Worm (Caenorhabditis elegans) whole organism, late embryonic: ENCODE data around the gene Y57G11C.499.
A peak's percentile ranks its signal among the peaks of the same experiment; 100 is the strongest.

Experiments used
- C08G9.2 ChIP-seq: sonication (generic microtip); optimal IDR thresholded peaks from 2 replicates; lab custom pipeline; 2016; ENCODE audit warnings: mild to moderate bottlenecking, missing genetic modification characterization, moderate library complexity, missing compliant biosample characterization
- C38D4.7 ChIP-seq: fragments of 200-800 bp; sonication (Bioruptor generic); optimal IDR thresholded peaks from 2 replicates; lab custom pipeline; 2018; ENCODE audit warnings: mild to moderate bottlenecking, missing genetic modification characterization, moderate library complexity, missing compliant biosample characterization
- T23F11.4 ChIP-seq: fragments of 200-800 bp; sonication (Bioruptor generic); optimal IDR thresholded peaks from 2 replicates; lab custom pipeline; 2018; ENCODE audit warnings: mild to moderate bottlenecking, missing genetic modification characterization, missing compliant biosample characterization
- ahr-1 ChIP-seq: sonication (generic microtip); optimal IDR thresholded peaks from 2 replicates; lab custom pipeline; 2016; ENCODE audit warnings: missing genetic modification characterization, missing compliant biosample characterization
- ceh-14 ChIP-seq: sonication (generic microtip); optimal IDR thresholded peaks from 2 replicates; lab custom pipeline; 2016; ENCODE audit warnings: missing genotype, missing genetic modification characterization, missing compliant biosample characterization
- ceh-2 ChIP-seq: sonication (generic microtip); optimal IDR thresholded peaks from 2 replicates; lab custom pipeline; 2016; ENCODE audit warnings: missing genotype, missing genetic modification characterization, missing compliant biosample characterization
- ceh-24 ChIP-seq: sonication (generic microtip); optimal IDR thresholded peaks from 2 replicates; lab custom pipeline; 2016; ENCODE audit warnings: mild to moderate bottlenecking, missing genetic modification characterization, missing compliant biosample characterization
- ceh-34 ChIP-seq: sonication (generic microtip); optimal IDR thresholded peaks from 2 replicates; lab custom pipeline; 2016; ENCODE audit warnings: mild to moderate bottlenecking, missing genetic modification characterization, missing compliant biosample characterization
- ceh-45 ChIP-seq: fragments of 200-800 bp; sonication (Bioruptor generic); IDR thresholded peaks from 2 replicates; pipeline ENCODE4 v1.3.6; 2022; ENCODE audit warnings: missing genetic modification reagents, missing genetic modification characterization, missing compliant biosample characterization
- ceh-6 ChIP-seq: fragments of 200-800 bp; sonication (Bioruptor generic); optimal IDR thresholded peaks from 2 replicates; lab custom pipeline; 2018; ENCODE audit warnings: mild to moderate bottlenecking, missing genetic modification characterization, missing compliant biosample characterization
- dmd-4 ChIP-seq: sonication (generic microtip); optimal IDR thresholded peaks from 2 replicates; lab custom pipeline; 2016; ENCODE audit warnings: borderline replicate concordance, missing genetic modification characterization, missing compliant biosample characterization
- dve-1 ChIP-seq: sonication (generic microtip); optimal IDR thresholded peaks from 2 replicates; lab custom pipeline; 2017; ENCODE audit warnings: antibody characterized with exemption, mild to moderate bottlenecking, missing genetic modification characterization, missing compliant biosample characterization
- elt-2 ChIP-seq: sonication (generic microtip); optimal IDR thresholded peaks from 2 replicates; lab custom pipeline; 2016; ENCODE audit warnings: missing genetic modification reagents, missing genetic modification characterization, missing compliant biosample characterization
- ets-4 ChIP-seq: sonication (generic microtip); optimal IDR thresholded peaks from 2 replicates; lab custom pipeline; 2016; ENCODE audit warnings: missing genetic modification characterization, missing compliant biosample characterization
- eyg-1 ChIP-seq: sonication (generic microtip); optimal IDR thresholded peaks from 2 replicates; lab custom pipeline; 2016; ENCODE audit warnings: missing genotype, missing genetic modification characterization, missing compliant biosample characterization
- fax-1 ChIP-seq: sonication (generic microtip); optimal IDR thresholded peaks from 2 replicates; lab custom pipeline; 2016; ENCODE audit warnings: missing genotype, missing genetic modification characterization, missing compliant biosample characterization
- gmeb-2 ChIP-seq: sonication (generic microtip); optimal IDR thresholded peaks from 2 replicates; lab custom pipeline; 2016; ENCODE audit warnings: missing genetic modification characterization, inconsistent platforms, missing compliant biosample characterization
- hlh-15 ChIP-seq: sonication (generic microtip); optimal IDR thresholded peaks from 2 replicates; lab custom pipeline; 2016; ENCODE audit warnings: missing genetic modification characterization, missing compliant biosample characterization
- nfya-1 ChIP-seq: sonication (generic microtip); optimal IDR thresholded peaks from 2 replicates; lab custom pipeline; 2017; ENCODE audit warnings: missing genetic modification characterization, mild to moderate bottlenecking, missing compliant biosample characterization, antibody characterized with exemption, moderate library complexity
- npax-4 ChIP-seq: sonication (generic microtip); optimal IDR thresholded peaks from 2 replicates; lab custom pipeline; 2016; ENCODE audit warnings: missing genetic modification characterization, missing compliant biosample characterization
- pag-3 ChIP-seq: sonication (generic microtip); optimal IDR thresholded peaks from 2 replicates; lab custom pipeline; 2016; ENCODE audit warnings: missing compliant biosample characterization, missing genetic modification characterization, borderline replicate concordance
- pat-9 ChIP-seq: fragments of 200-800 bp; sonication (Bioruptor generic); optimal IDR thresholded peaks from 2 replicates; lab custom pipeline; 2018; ENCODE audit warnings: mild to moderate bottlenecking, missing genetic modification characterization, moderate library complexity, missing compliant biosample characterization
- pax-1 ChIP-seq: fragments of 150-350 bp; optimal IDR thresholded peaks from 2 replicates; lab custom pipeline; 2014; ENCODE audit warnings: missing biosample characterization, missing genetic modification characterization
- pha-4 ChIP-seq: fragments of 150-350 bp; optimal IDR thresholded peaks from 2 replicates; lab custom pipeline; 2018; ENCODE audit warnings: missing biosample characterization, missing genetic modification reagents, missing genetic modification characterization
- rnt-1 ChIP-seq: sonication (generic microtip); optimal IDR thresholded peaks from 2 replicates; lab custom pipeline; 2016; ENCODE audit warnings: missing genetic modification characterization, missing compliant biosample characterization
- sox-2 ChIP-seq: fragments of 200-800 bp; sonication (Bioruptor generic); IDR thresholded peaks from 2 replicates; pipeline ENCODE4 v1.3.6; 2022; ENCODE audit warnings: missing genetic modification reagents, missing genetic modification characterization, missing compliant biosample characterization
- sox-4 ChIP-seq: sonication (generic microtip); optimal IDR thresholded peaks from 2 replicates; lab custom pipeline; 2017; ENCODE audit warnings: mild to moderate bottlenecking, missing genetic modification characterization, inconsistent platforms, missing compliant biosample characterization
- syd-9 ChIP-seq: sonication (generic microtip); optimal IDR thresholded peaks from 2 replicates; lab custom pipeline; 2016; ENCODE audit warnings: mild to moderate bottlenecking, missing genetic modification characterization, moderate library complexity, missing compliant biosample characterization
- tbx-7 ChIP-seq: sonication (generic microtip); optimal IDR thresholded peaks from 2 replicates; lab custom pipeline; 2016; ENCODE audit warnings: missing genotype, missing genetic modification characterization, missing compliant biosample characterization
- unc-3 ChIP-seq, 2 experiments: fragments of 200-800 bp in 1 of 2; sonication (Bioruptor generic) in 1 of 2; sonication (generic microtip) in 1 of 2; conservative IDR thresholded peaks in 1 of 2; optimal IDR thresholded peaks in 1 of 2; 2 replicates each; pipeline versions ENCODE4 v1.3.6 to Lab custom; 2016 to 2022; ENCODE audit warnings: missing compliant biosample characterization in 2 of 2, missing genetic modification characterization in 2 of 2, missing genetic modification reagents in 1 of 2
- unc-42 ChIP-seq: sonication (generic microtip); optimal IDR thresholded peaks from 2 replicates; lab custom pipeline; 2016; ENCODE audit warnings: missing genotype, missing genetic modification characterization, missing compliant biosample characterization
- unc-86 ChIP-seq: sonication (generic microtip); optimal IDR thresholded peaks from 2 replicates; lab custom pipeline; 2016; ENCODE audit warnings: missing genetic modification characterization, missing compliant biosample characterization
- zip-5 ChIP-seq: sonication (generic microtip); optimal IDR thresholded peaks from 2 replicates; lab custom pipeline; 2016; ENCODE audit warnings: missing genetic modification characterization, missing compliant biosample characterization

The Y57G11C.499 gene

ce11 chrIV:14754912-14755311, at the start of gene Y57G11C.499:
Gene Y57G11C.499 (minus strand): TSS chrIV:14754934.
- no peak for TF ChIP-seq dve-1 (tag; lab: Kevin White, UChicago)
- no peak for TF ChIP-seq sox-4
- no peak for TF ChIP-seq syd-9 (tag; lab: Kevin White, UChicago)
- TF ChIP-seq pag-3 (tag; lab: Kevin White, UChicago): no peak
- TF ChIP-seq ceh-34 (tag; lab: Kevin White, UChicago): no peak
- no peak for TF ChIP-seq C08G9.2 (tag; lab: Kevin White, UChicago)
- TF ChIP-seq pax-1 (tag; lab: Kevin White, UChicago): no peak
- no peak for TF ChIP-seq unc-42 (tag; lab: Kevin White, UChicago)
- no peak for TF ChIP-seq ets-4 (tag; lab: Kevin White, UChicago)

ce11 chrIV:14802316-14802715, 47.6 kb upstream of the Y57G11C.499 start, which contains the start of gene Y57G11C.1142:
Gene Y57G11C.1142 (plus strand): TSS chrIV:14802616.
- TF ChIP-seq T23F11.4 (GFP tag; lab: Kevin White, UChicago) (no peak), hlh-15 (tag; lab: Kevin White, UChicago) (no peak), pax-1 (tag; lab: Kevin White, UChicago) (no peak)

ce11 chrIV:14800931-14801330, 46.2 kb upstream of the Y57G11C.499 start:
- TF ChIP-seq elt-2 (tag; lab: Kevin White, UChicago) (no peak), dmd-4 (no peak), C38D4.7 (GFP tag; lab: Kevin White, UChicago) (no peak), unc-86 (tag; lab: Kevin White, UChicago) (no peak), ceh-14 (no peak), nfya-1 (tag; lab: Kevin White, UChicago) (peak; percentile 68)

- TF ChIP-seq ahr-1 (tag; lab: Kevin White, UChicago) (no peak), nfya-1 (tag; lab: Kevin White, UChicago) (no peak), zip-5 (no peak), ceh-6 (GFP tag; lab: Kevin White, UChicago) (no peak), gmeb-2 (tag; lab: Kevin White, UChicago) (no peak), ceh-24 (tag; lab: Kevin White, UChicago) (no peak), ceh-34 (tag; lab: Kevin White, UChicago) (no peak), unc-3 (GFP tag; conservative IDR thresholded peaks at IDR 0.05; lab: Robert Waterston, UW) (no peak), unc-3 (tag; optimal IDR thresholded peaks at IDR 0.05; lab: Kevin White, UChicago) (no peak), ceh-45 (no peak), elt-2 (tag; lab: Kevin White, UChicago) (no peak), tbx-7 (tag; lab: Kevin White, UChicago) (no peak), sox-4 (no peak), syd-9 (tag; lab: Kevin White, UChicago) (no peak), ets-4 (tag; lab: Kevin White, UChicago) (no peak), sox-2 (GFP tag; lab: Robert Waterston, UW) (no peak), pha-4 (tag; lab: Kevin White, UChicago) (no peak), fax-1 (tag; lab: Kevin White, UChicago) (no peak), pat-9 (no peak)
Observed at ce11 chrIV:14799186-14799585, 44.5 kb upstream of the Y57G11C.499 start, which contains the start of gene Y57G11C.14. Gene Y57G11C.14 (plus strand): TSS chrIV:14799311.

ce11 chrIV:14797849-14798248, 43.1 kb upstream of the Y57G11C.499 start, which contains the start of gene arl-8:
Gene arl-8 (plus strand): TSS chrIV:14798149.
- TF ChIP-seq ceh-2 (tag; lab: Kevin White, UChicago): no peak
- no peak for TF ChIP-seq unc-42 (tag; lab: Kevin White, UChicago)
- TF ChIP-seq rnt-1 (tag; lab: Kevin White, UChicago): no peak
- no peak for TF ChIP-seq dve-1 (tag; lab: Kevin White, UChicago)
- no peak for TF ChIP-seq npax-4 (tag; lab: Kevin White, UChicago)
- no peak for TF ChIP-seq elt-2 (tag; lab: Kevin White, UChicago)
- TF ChIP-seq dmd-4: no peak
- no peak for TF ChIP-seq eyg-1 (tag; lab: Kevin White, UChicago)
- no peak for TF ChIP-seq zip-5
